Worm (Caenorhabditis elegans): Measurements from ENCODE around the gene D2062.13.
"Not testable (repeated sequence)": the region's sequence is repeated elsewhere in the genome, so short reads cannot be mapped to it uniquely, and the experiment has no call there.

The D2062.13 gene

ce11 chrII:2644498-2644897 lies 32.1 kb downstream of the D2062.13 start, which contains the start of gene F22E5.11:
Gene F22E5.11 (minus strand): TSS chrII:2644598.
- TF ChIP-seq let-526 (GFP tag; IDR thresholded peaks at IDR 0.05) = no peak
- no peak for TF ChIP-seq gei-17 (GFP tag; optimal IDR thresholded peaks at IDR 0.05)
- TF ChIP-seq xnd-1 (tag; optimal IDR thresholded peaks at IDR 0.05) = no peak
- no peak for TF ChIP-seq mes-4 (tag; optimal IDR thresholded peaks at IDR 0.05)
- TF ChIP-seq F39B2.1 (GFP tag; IDR thresholded peaks at IDR 0.05) = no peak

ce11 chrII:2646756-2647155 lies 34.4 kb downstream of the D2062.13 start, which contains the start of gene F22E5.12:
Gene F22E5.12 (minus strand): TSS chrII:2646856.
- not testable (repeated sequence) for TF ChIP-seq aptf-2 (GFP tag; conservative IDR thresholded peaks at IDR 0.05); madf-8 (GFP tag; conservative IDR thresholded peaks at IDR 0.05); ztf-3 (GFP tag; optimal IDR thresholded peaks at IDR 0.05)

- peak; percentile 28; the same call in 1 of the 2 replicates for TF ChIP-seq hmg-1.2 (GFP tag; IDR thresholded peaks at IDR 0.05)
- TF ChIP-seq lin-35 (GFP tag; optimal IDR thresholded peaks at IDR 0.05) = no peak
- TF ChIP-seq C06A6.2 (GFP tag; conservative IDR thresholded peaks at IDR 0.05) = 0 out of 2 replicates have a peak, but pooled peaks have one; percentile 16
Observed at ce11 chrII:2649015-2649414, 36.6 kb downstream of the D2062.13 start.

ce11 chrII:2649539-2649938 lies 37.2 kb downstream of the D2062.13 start, which contains the start of the genes F22E5.13 and F22E5.6:
Gene F22E5.13 (minus strand): TSS chrII:2649639.
Gene F22E5.6 (plus strand): TSS chrII:2649835.
- TF ChIP-seq athp-1 (tag; optimal IDR thresholded peaks at IDR 0.05) = no peak
- TF ChIP-seq lsy-27 (tag; optimal IDR thresholded peaks at IDR 0.05; ENCODE audit: borderline replicate concordance, insufficient read depth) = no peak
- TF ChIP-seq cebp-1 (GFP tag; IDR thresholded peaks at IDR 0.05) = no peak
- no peak for TF ChIP-seq cebp-1 (tag; optimal IDR thresholded peaks at IDR 0.05)
- TF ChIP-seq lsl-1 (GFP tag; optimal IDR thresholded peaks at IDR 0.05) = no peak
- TF ChIP-seq ZK185.1 (tag; optimal IDR thresholded peaks at IDR 0.05; ENCODE audit: poor library complexity, severe bottlenecking) = no peak
- TF ChIP-seq pbrm-1 (GFP tag; IDR thresholded peaks at IDR 0.05) = no peak
- no peak for TF ChIP-seq hsf-1 (GFP tag; IDR thresholded peaks at IDR 0.05)
- no peak for TF ChIP-seq rpc-1 (optimal IDR thresholded peaks at IDR 0.05)
- TF ChIP-seq rpc-1 (tag; optimal IDR thresholded peaks at IDR 0.05) = no peak
- TF ChIP-seq ztf-26 (tag; optimal IDR thresholded peaks at IDR 0.05) = no peak
- TF ChIP-seq egrh-3 (GFP tag; IDR thresholded peaks at IDR 0.05) = no peak

ce11 chrII:2656606-2657005 lies 44.2 kb downstream of the D2062.13 start, which contains the start of gene sri-47:
Gene sri-47 (plus strand): TSS chrII:2656906.
- TF ChIP-seq hmg-20 (GFP tag; IDR thresholded peaks at IDR 0.05) (no peak), lin-35 (GFP tag; optimal IDR thresholded peaks at IDR 0.05) (no peak), mes-4 (tag; optimal IDR thresholded peaks at IDR 0.05) (no peak), pbrm-1 (GFP tag; IDR thresholded peaks at IDR 0.05) (no peak), madf-3 (GFP tag; IDR thresholded peaks at IDR 0.05) (no peak), ztf-25 (GFP tag; IDR thresholded peaks at IDR 0.05) (no peak), zfh-2 (GFP tag; conservative IDR thresholded peaks at IDR 0.05) (0 out of 2 replicates have a peak, but pooled peaks have one; percentile 37), pha-4 (tag; optimal IDR thresholded peaks at IDR 0.05) (no peak), B0261.1 (tag; optimal IDR thresholded peaks at IDR 0.05) (no peak)

- TF ChIP-seq atf-7 (tag; optimal IDR thresholded peaks at IDR 0.05) (no peak), sptf-2 (GFP tag; optimal IDR thresholded peaks at IDR 0.05) (no peak), Y95B8A.8 (GFP tag; IDR thresholded peaks at IDR 0.05) (no peak), ccch-3 (GFP tag; optimal IDR thresholded peaks at IDR 0.05) (no peak), egl-18 (GFP tag; IDR thresholded peaks at IDR 0.05) (no peak), F49E8.2 (tag; optimal IDR thresholded peaks at IDR 0.05; ENCODE audit: insufficient read depth) (no peak), F23B12.7 (tag; optimal IDR thresholded peaks at IDR 0.05; ENCODE audit: insufficient read depth) (no peak), T26A5.8 (tag; optimal IDR thresholded peaks at IDR 0.05) (no peak), fkh-3 (tag; optimal IDR thresholded peaks at IDR 0.05) (no peak), ets-4 (GFP tag; optimal IDR thresholded peaks at IDR 0.05) (no peak), C17E4.6 (GFP tag; IDR thresholded peaks at IDR 0.05) (no peak), rcor-1 (GFP tag; IDR thresholded peaks at IDR 0.05) (no peak), K11D2.4 (GFP tag; IDR thresholded peaks at IDR 0.05) (no peak), B0261.1 (tag; optimal IDR thresholded peaks at IDR 0.05) (no peak)
Observed at ce11 chrII:2659364-2659763, 47.0 kb downstream of the D2062.13 start, which contains the start of gene gcy-21. Gene gcy-21 (plus strand): TSS chrII:2659664.

Data from whole organism, young adult.